Fruit fly (Drosophila melanogaster): ENCODE results near the gene CG34168.

DNA sequence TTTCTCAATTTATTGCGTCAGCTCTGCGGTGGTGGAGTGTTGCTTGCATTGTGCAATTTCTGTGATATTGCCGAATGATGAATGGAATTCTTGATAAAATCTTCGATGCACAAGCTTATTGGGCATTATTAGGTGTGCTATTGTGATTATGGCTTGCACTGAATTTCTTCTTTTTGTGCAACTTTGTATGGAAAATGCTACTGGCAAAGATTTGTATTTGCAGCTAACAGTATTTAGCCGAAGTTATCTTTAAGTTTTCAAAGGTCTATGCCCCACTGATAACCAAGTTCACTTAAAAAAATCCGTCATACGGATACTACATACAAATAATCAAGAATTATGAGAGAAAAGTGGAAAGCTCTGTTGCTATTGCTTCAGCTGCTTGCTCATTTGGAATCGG lies 40.4 kb downstream of the CG34168 start, which contains the start of gene CG4891:
- TF ChIP-seq CG8478 (optimal IDR thresholded peaks at IDR 0.05) = no peak
- TF ChIP-seq CTCF (optimal IDR thresholded peaks at IDR 0.05) = no peak

Data from S2 (cell line).